Fruit fly (Drosophila melanogaster) whole organism, wandering third instar larva: ENCODE results near the gene Nmd3.

ENCODE experiments used
- CG32264 ChIP-seq: fragments of 200-800 bp; sonication (Bioruptor generic); optimal IDR thresholded peaks from 2 replicates; lab custom pipeline; 2016; ENCODE audit warnings: missing biosample characterization, missing genetic modification characterization
- CG9705 ChIP-seq: fragments of 200-800 bp; sonication (Bioruptor generic); optimal IDR thresholded peaks from 2 replicates; lab custom pipeline; 2018; ENCODE audit warnings: missing biosample characterization, mild to moderate bottlenecking, missing genetic modification characterization
- GATAd ChIP-seq: sonication (Bioruptor generic); optimal IDR thresholded peaks from 2 replicates; lab custom pipeline; 2016; ENCODE audit warnings: missing biosample characterization, missing genetic modification characterization
- Hr83 ChIP-seq: fragments of 200-300 bp; sonication (Bioruptor generic); optimal IDR thresholded peaks from 2 replicates; lab custom pipeline; 2016; ENCODE audit warnings: missing biosample characterization, mild to moderate bottlenecking, missing genetic modification characterization, moderate library complexity; ENCODE audit not compliant: poor library complexity, severe bottlenecking
- Myc ChIP-seq: fragments of >200 bp; optimal IDR thresholded peaks from 2 replicates; lab custom pipeline; 2017
- OdsH ChIP-seq: fragments of 200-800 bp; sonication (Bioruptor generic); optimal IDR thresholded peaks from 2 replicates; lab custom pipeline; 2016; ENCODE audit warnings: missing biosample characterization, mild to moderate bottlenecking, missing genetic modification characterization
- Vsx2 ChIP-seq: fragments of 200-300, 225-300 bp; sonication (Bioruptor generic); optimal IDR thresholded peaks from 2 replicates; lab custom pipeline; 2018; ENCODE audit warnings: missing biosample characterization, missing genetic modification characterization; ENCODE audit not compliant: partially characterized antibody
- ey ChIP-seq: fragments of 200-800 bp; sonication (Bioruptor generic); optimal IDR thresholded peaks from 2 replicates; lab custom pipeline; 2016; ENCODE audit warnings: missing biosample characterization, missing genetic modification characterization
- foxo ChIP-seq, 2 experiments: fragments of 200-800 bp; sonication (Bioruptor generic); optimal IDR thresholded peaks; 2 replicates in 1 of 2; 3 replicates in 1 of 2; lab custom pipeline; 2016 to 2017; ENCODE audit warnings: missing biosample characterization in 2 of 2, missing genetic modification characterization in 2 of 2
- fru ChIP-seq: fragments of 200-800 bp; sonication (Bioruptor generic); optimal IDR thresholded peaks from 3 replicates; lab custom pipeline; 2016; ENCODE audit warnings: missing biosample characterization, mild to moderate bottlenecking, missing genetic modification characterization
- pan ChIP-seq: fragments of >200 bp; optimal IDR thresholded peaks from 2 replicates; lab custom pipeline; 2017
- psq ChIP-seq: fragments of 200-800 bp; sonication (Bioruptor generic); optimal IDR thresholded peaks from 3 replicates; lab custom pipeline; 2017; ENCODE audit warnings: missing biosample characterization, mild to moderate bottlenecking, missing genetic modification characterization, moderate library complexity

dm6 chrX:2148671-2149070 is 35.8 kb downstream of the Nmd3 start:
- TF ChIP-seq ey (no peak), fru (GFP tag; lab: Kevin White, UChicago) (no peak), Hr83 (GFP tag; lab: Kevin White, UChicago) (no peak), Vsx2 (GFP tag; lab: Kevin White, UChicago) (no peak), foxo (GFP tag; optimal IDR thresholded peaks at IDR 0.05; lab: Kevin White, UChicago) (no peak), GATAd (GFP tag; lab: Kevin White, UChicago) (no peak), pan (lab: Kevin White, UChicago) (no peak), CG32264 (no peak), CG9705 (GFP tag; lab: Kevin White, UChicago) (no peak), Myc (lab: Kevin White, UChicago) (no peak), psq (GFP tag; lab: Kevin White, UChicago) (no peak), OdsH (GFP tag; lab: Kevin White, UChicago) (no peak)
